Fruit fly (Drosophila melanogaster) whole organism, embryonic: ENCODE results near the gene Mlc1.
A peak's percentile ranks its signal among the peaks of the same experiment; 100 is the strongest.

Experiments
- Bgb ChIP-seq: fragments of 200-800 bp; sonication (Bioruptor generic); IDR thresholded peaks from 2 replicates; pipeline ENCODE4 v1.3.6; 2022; ENCODE audit warnings: missing biosample characterization, missing genetic modification characterization; ENCODE audit not compliant: partially characterized antibody
- CG10979 ChIP-seq: fragments of 200-800 bp; sonication (Bioruptor generic); optimal IDR thresholded peaks from 2 replicates; lab custom pipeline; 2018; ENCODE audit warnings: missing biosample characterization, mild to moderate bottlenecking, missing genetic modification characterization, moderate library complexity
- CG12769 ChIP-seq: fragments of 200-800 bp; sonication (Bioruptor generic); optimal IDR thresholded peaks from 2 replicates; lab custom pipeline; 2019; ENCODE audit warnings: missing biosample characterization, mild to moderate bottlenecking, missing genetic modification characterization, moderate library complexity
- CG15696 ChIP-seq: fragments of 200-800 bp; sonication (Bioruptor generic); optimal IDR thresholded peaks from 2 replicates; lab custom pipeline; 2019; ENCODE audit warnings: missing biosample characterization, mild to moderate bottlenecking, missing genetic modification characterization, moderate library complexity
- CG1603 ChIP-seq: fragments of 200-800 bp; sonication (Bioruptor generic); optimal IDR thresholded peaks from 2 replicates; lab custom pipeline; 2019; ENCODE audit warnings: missing biosample characterization, mild to moderate bottlenecking, missing genetic modification characterization, moderate library complexity
- CG16779 ChIP-seq: fragments of 200-800 bp; sonication (Bioruptor generic); IDR thresholded peaks from 2 replicates; pipeline ENCODE4 v1.3.6; 2022; ENCODE audit warnings: missing biosample characterization, missing genetic modification characterization
- CG18011 ChIP-seq: fragments of 200-800 bp; sonication (Bioruptor generic); optimal IDR thresholded peaks from 2 replicates; lab custom pipeline; 2017; ENCODE audit warnings: missing biosample characterization, missing genetic modification characterization, mild to moderate bottlenecking, moderate library complexity, missing genotype
- CG31365 ChIP-seq: fragments of 200-800 bp; sonication (Bioruptor generic); optimal IDR thresholded peaks from 2 replicates; lab custom pipeline; 2018; ENCODE audit warnings: missing biosample characterization, mild to moderate bottlenecking, missing genetic modification characterization
- CG34422 ChIP-seq: fragments of 200-800 bp; sonication (Bioruptor generic); IDR thresholded peaks from 3 replicates; pipeline ENCODE4 v1.3.6; 2022; ENCODE audit warnings: missing biosample characterization, missing genetic modification characterization
- CG42726 ChIP-seq: fragments of 200-800 bp; sonication (Bioruptor generic); IDR thresholded peaks from 2 replicates; pipeline ENCODE4 v1.3.6; 2022; ENCODE audit warnings: missing biosample characterization, missing genetic modification characterization; ENCODE audit not compliant: partially characterized antibody
- CG4360 ChIP-seq: fragments of 200-800 bp; sonication (Bioruptor generic); IDR thresholded peaks from 2 replicates; pipeline ENCODE4 v1.3.6; 2022; ENCODE audit warnings: missing biosample characterization, missing genetic modification characterization
- CG4854 ChIP-seq: fragments of 200-800 bp; sonication (Bioruptor generic); optimal IDR thresholded peaks from 2 replicates; lab custom pipeline; 2016; ENCODE audit warnings: missing biosample characterization, missing genetic modification characterization, inconsistent platforms
- CG6272 ChIP-seq: fragments of 200-800 bp; sonication (Bioruptor generic); IDR thresholded peaks from 2 replicates; pipeline ENCODE4 v1.3.6; 2022; ENCODE audit warnings: missing biosample characterization, missing genetic modification characterization
- CG6791 ChIP-seq: fragments of 200-800 bp; sonication (Bioruptor generic); IDR thresholded peaks from 3 replicates; pipeline ENCODE4 v1.3.6; 2022; ENCODE audit warnings: missing biosample characterization, missing genetic modification characterization; ENCODE audit not compliant: partially characterized antibody
- CG7271 ChIP-seq: fragments of 200-800 bp; sonication (Bioruptor generic); optimal IDR thresholded peaks from 2 replicates; lab custom pipeline; 2018; ENCODE audit warnings: missing biosample characterization, mild to moderate bottlenecking, missing genetic modification characterization, moderate library complexity
- CG8290 ChIP-seq, 3 experiments: fragments of 200-800 bp; sonication (Bioruptor generic); optimal IDR thresholded peaks; 2 replicates each; lab custom pipeline; 2016 to 2019; ENCODE audit warnings: missing biosample characterization in 3 of 3, missing genetic modification characterization in 3 of 3, mild to moderate bottlenecking in 2 of 3, moderate library complexity in 1 of 3
- Deaf1 ChIP-seq: fragments of 200-800 bp; optimal IDR thresholded peaks from 3 replicates; lab custom pipeline; 2019; ENCODE audit warnings: missing biosample characterization, mild to moderate bottlenecking, missing genetic modification characterization, moderate library complexity
- HLH3B ChIP-seq: fragments of 200-800 bp; sonication (Bioruptor generic); IDR thresholded peaks from 2 replicates; pipeline ENCODE4 v1.3.6; 2022; ENCODE audit warnings: missing biosample characterization, missing genetic modification characterization
- HLH4C ChIP-seq: fragments of 200-800 bp; sonication (Bioruptor generic); IDR thresholded peaks from 3 replicates; pipeline ENCODE4 v1.3.6; 2022; ENCODE audit warnings: missing biosample characterization, missing genetic modification characterization; ENCODE audit not compliant: partially characterized antibody
- HLHmδ ChIP-seq: fragments of 200-800 bp; sonication (Bioruptor generic); optimal IDR thresholded peaks from 2 replicates; lab custom pipeline; 2018; ENCODE audit warnings: missing biosample characterization, mild to moderate bottlenecking, missing genetic modification characterization, moderate library complexity
- Hr78 ChIP-seq, 2 experiments: fragments of 200-800 bp in 1 of 2; fragments of >200 bp in 1 of 2; sonication (Bioruptor generic) in 1 of 2; optimal IDR thresholded peaks; 2 replicates each; lab custom pipeline; 2017 to 2019; ENCODE audit warnings: missing biosample characterization in 2 of 2, missing genetic modification characterization in 2 of 2, mild to moderate bottlenecking in 1 of 2, moderate library complexity in 1 of 2
- Jarid2 ChIP-seq: fragments of 200-800 bp; sonication (Bioruptor generic); optimal IDR thresholded peaks from 3 replicates; lab custom pipeline; 2017; ENCODE audit warnings: mild to moderate bottlenecking, missing biosample characterization, missing genetic modification reagents, missing genetic modification characterization
- MESR4 ChIP-seq: fragments of 200-800 bp; sonication (Bioruptor generic); optimal IDR thresholded peaks from 2 replicates; lab custom pipeline; 2018; ENCODE audit warnings: missing biosample characterization, mild to moderate bottlenecking, missing genetic modification characterization, moderate library complexity
- Med ChIP-seq: fragments of 200-800 bp; sonication (Bioruptor generic); peaks from one replicate; lab custom pipeline; 2016; ENCODE audit warnings: missing biosample characterization, missing genetic modification characterization, mild to moderate bottlenecking, inconsistent platforms, moderate library complexity
- Myb ChIP-seq: fragments of 200-800 bp; sonication (Bioruptor generic); optimal IDR thresholded peaks from 2 replicates; lab custom pipeline; 2016; ENCODE audit warnings: missing biosample characterization, missing genetic modification characterization
- Oaz ChIP-seq: fragments of 200-800 bp; sonication (Bioruptor generic); IDR thresholded peaks from 2 replicates; pipeline ENCODE4 v1.3.6; 2022; ENCODE audit warnings: missing biosample characterization, missing genetic modification characterization
- Oli ChIP-seq: fragments of 200-800 bp; sonication (Bioruptor generic); optimal IDR thresholded peaks from 2 replicates; lab custom pipeline; 2018; ENCODE audit warnings: missing biosample characterization, mild to moderate bottlenecking, missing genetic modification characterization, moderate library complexity
- Trl ChIP-seq, 3 experiments: fragments of >200 bp in 2 of 3; fragments of 200-800 bp in 1 of 3; sonication (Bioruptor generic) in 1 of 3; optimal IDR thresholded peaks; 2 replicates in 1 of 3; 3 replicates in 2 of 3; lab custom pipeline; 2016 to 2017; ENCODE audit warnings: missing biosample characterization in 1 of 3, missing genetic modification characterization in 1 of 3
- abd-A ChIP-seq: fragments of 200-800 bp; sonication (Bioruptor generic); optimal IDR thresholded peaks from 3 replicates; lab custom pipeline; 2019; ENCODE audit warnings: missing biosample characterization, mild to moderate bottlenecking, missing genetic modification characterization, moderate library complexity
- amos ChIP-seq: fragments of 200-800 bp; sonication (Bioruptor generic); IDR thresholded peaks from 2 replicates; pipeline ENCODE4 v1.3.6; 2022; ENCODE audit warnings: missing biosample characterization, missing genetic modification characterization; ENCODE audit not compliant: partially characterized antibody
- bab2 ChIP-seq: fragments of 200-800 bp; sonication (Bioruptor generic); optimal IDR thresholded peaks from 2 replicates; lab custom pipeline; 2016; ENCODE audit warnings: missing biosample characterization, missing genetic modification characterization
- chinmo ChIP-seq: fragments of 200-800 bp; sonication (Bioruptor generic); IDR thresholded peaks from 4 replicates; pipeline ENCODE4 v1.3.6; 2022; ENCODE audit warnings: missing biosample characterization, missing genetic modification characterization; ENCODE audit not compliant: partially characterized antibody
- crol ChIP-seq: fragments of 200-800 bp; sonication (Bioruptor generic); IDR thresholded peaks from 2 replicates; pipeline ENCODE4 v1.3.6; 2022; ENCODE audit warnings: missing biosample characterization, missing genetic modification characterization
- dm ChIP-seq: fragments of 200-800 bp; sonication (Bioruptor generic); optimal IDR thresholded peaks from 3 replicates; lab custom pipeline; 2016; ENCODE audit warnings: missing biosample characterization, missing genetic modification characterization
- ewg ChIP-seq: fragments of 200-800 bp; sonication (Bioruptor generic); optimal IDR thresholded peaks from 3 replicates; lab custom pipeline; 2017; ENCODE audit warnings: mild to moderate bottlenecking, missing biosample characterization, missing genetic modification reagents, missing genetic modification characterization
- nerfin-1 ChIP-seq: fragments of 200-800 bp; sonication (Bioruptor generic); optimal IDR thresholded peaks from 3 replicates; lab custom pipeline; 2019; ENCODE audit warnings: missing biosample characterization, mild to moderate bottlenecking, missing genetic modification characterization, moderate library complexity
- onecut ChIP-seq: fragments of 200-800 bp; sonication (Bioruptor generic); IDR thresholded peaks from 2 replicates; pipeline ENCODE4 v1.3.6; 2022; ENCODE audit warnings: missing biosample characterization, missing genetic modification characterization
- otp ChIP-seq: fragments of 200-800 bp; sonication (Bioruptor generic); IDR thresholded peaks from 3 replicates; pipeline ENCODE4, ENCODE4 v1.3.6; 2022; ENCODE audit warnings: missing biosample characterization, missing genetic modification characterization
- pum ChIP-seq: fragments of 200-800 bp; sonication (Bioruptor generic); optimal IDR thresholded peaks from 2 replicates; lab custom pipeline; 2016; ENCODE audit warnings: missing biosample characterization, missing genetic modification characterization
- ranshi ChIP-seq: fragments of 200-800 bp; sonication (Bioruptor generic); IDR thresholded peaks from 2 replicates; pipeline ENCODE4 v1.3.6; 2022; ENCODE audit warnings: missing biosample characterization, missing genetic modification characterization
- sd ChIP-seq: fragments of 200-800 bp; sonication (Bioruptor generic); optimal IDR thresholded peaks from 3 replicates; lab custom pipeline; 2018; ENCODE audit warnings: missing biosample characterization, mild to moderate bottlenecking, missing genetic modification characterization, moderate library complexity
- slp2 ChIP-seq: fragments of 200-800 bp; sonication (Bioruptor generic); optimal IDR thresholded peaks from 2 replicates; lab custom pipeline; 2016; ENCODE audit warnings: missing biosample characterization, missing genetic modification characterization
- so ChIP-seq: fragments of 200-800 bp; sonication (Bioruptor generic); IDR thresholded peaks from 3 replicates; pipeline ENCODE4 v1.3.6; 2022; ENCODE audit warnings: missing biosample characterization, missing genetic modification characterization
- sr ChIP-seq: fragments of 200-800 bp; sonication (Bioruptor generic); IDR thresholded peaks from 3 replicates; pipeline ENCODE4 v1.3.6; 2022; ENCODE audit warnings: missing biosample characterization, missing genetic modification characterization
- stc ChIP-seq: fragments of 200-800 bp; sonication (Bioruptor generic); IDR thresholded peaks from 2 replicates; pipeline ENCODE4 v1.3.6; 2022; ENCODE audit warnings: missing biosample characterization, missing genetic modification characterization
- usp ChIP-seq: fragments of >200 bp; optimal IDR thresholded peaks from 2 replicates; lab custom pipeline; 2017; ENCODE audit warnings: missing biosample characterization, missing genetic modification characterization
- zfh1 ChIP-seq: fragments of 200-800 bp; sonication (Bioruptor generic); IDR thresholded peaks from 3 replicates; pipeline ENCODE4 v1.3.6; 2022; ENCODE audit warnings: missing biosample characterization, missing genetic modification characterization

The Mlc1 gene

dm6 chr3R:27608000-27608399 is 52.0 kb downstream of the Mlc1 start:
- no peak for TF ChIP-seq slp2 (GFP tag; lab: Kevin White, UChicago)
- TF ChIP-seq usp (GFP tag; lab: Kevin White, UChicago) = no peak
- TF ChIP-seq CG4854 = no peak
- no peak for TF ChIP-seq bab2 (GFP tag; lab: Kevin White, UChicago)
- peak; percentile 45; the same call in 1 of the 4 replicates for TF ChIP-seq chinmo (GFP tag; lab: Robert Waterston, UW)
- no peak for TF ChIP-seq CG7271
- no peak for TF ChIP-seq CG15696 (tag; lab: Kevin White, UChicago)
- TF ChIP-seq Hr78 (GFP tag; optimal IDR thresholded peaks at IDR 0.05; lab: Kevin White, UChicago) = no peak
- TF ChIP-seq Trl (optimal IDR thresholded peaks at IDR 0.05; lab: Kevin White, UChicago) = peak in 1 of 2 experiments; percentile 0
- no peak for TF ChIP-seq Trl (GFP tag; optimal IDR thresholded peaks at IDR 0.05; lab: Kevin White, UChicago)
- TF ChIP-seq HLH3B (GFP tag; lab: Robert Waterston, UW) = 0 out of 2 replicates have a peak, but pooled peaks have one; percentile 6
- TF ChIP-seq CG6272 (GFP tag; lab: Robert Waterston, UW) = peak; percentile 22; the same call in 1 of the 2 replicates
- no peak for TF ChIP-seq pum (GFP tag; lab: Kevin White, UChicago)
- peak; percentile 94 for TF ChIP-seq onecut
- TF ChIP-seq abd-A (tag; lab: Kevin White, UChicago) = peak; percentile 49
- 0 out of 2 replicates have a peak, but pooled peaks have one; percentile 26 for TF ChIP-seq Bgb (GFP tag; lab: Robert Waterston, UW)
- 0 out of 3 replicates have a peak, but pooled peaks have one; percentile 12 for TF ChIP-seq zfh1 (GFP tag; lab: Robert Waterston, UW)
- TF ChIP-seq ewg (GFP tag; lab: Kevin White, UChicago) = peak; percentile 96
- TF ChIP-seq CG4360 = no peak
- peak; percentile 70 for TF ChIP-seq CG16779 (GFP tag; lab: Robert Waterston, UW)
- peak; percentile 70 for TF ChIP-seq Jarid2 (GFP tag; lab: Kevin White, UChicago)
- TF ChIP-seq ranshi (GFP tag; lab: Robert Waterston, UW) = peak; percentile 8; the same call in 1 of the 2 replicates
- 0 out of 3 replicates have a peak, but pooled peaks have one; percentile 17 for TF ChIP-seq sr (GFP tag; lab: Robert Waterston, UW)
- TF ChIP-seq dm = peak; percentile 7
- TF ChIP-seq MESR4 (GFP tag; lab: Kevin White, UChicago) = peak; percentile 17
- peak; percentile 87 for TF ChIP-seq Med (GFP tag; lab: Kevin White, UChicago)
- peak; percentile 21; the same call in 1 of the 3 replicates for TF ChIP-seq so (GFP tag; lab: Robert Waterston, UW)
- peak; percentile 41; the same call in 1 of the 3 replicates for TF ChIP-seq CG34422 (GFP tag; lab: Robert Waterston, UW)
- peak; percentile 7 for TF ChIP-seq CG1603
- TF ChIP-seq otp = 0 out of 3 replicates have a peak, but pooled peaks have one; percentile 15
- peak; percentile 52; the same call in 1 of the 2 replicates for TF ChIP-seq CG42726 (GFP tag; lab: Robert Waterston, UW)
- no peak for TF ChIP-seq CG8290 (GFP tag; optimal IDR thresholded peaks at IDR 0.05; lab: Kevin White, UChicago)
- TF ChIP-seq CG8290 (tag; optimal IDR thresholded peaks at IDR 0.05; lab: Kevin White, UChicago) = peak in 1 of 2 experiments; percentile 46
- no peak for TF ChIP-seq Oaz (GFP tag; lab: Robert Waterston, UW)
- TF ChIP-seq nerfin-1 (tag; lab: Kevin White, UChicago) = peak; percentile 98
- peak; percentile 66 for TF ChIP-seq CG12769 (tag; lab: Kevin White, UChicago)
- peak; percentile 91 for TF ChIP-seq crol
- TF ChIP-seq HLHmδ (GFP tag; lab: Kevin White, UChicago) = peak; percentile 25
- TF ChIP-seq CG31365 = peak; percentile 70
- peak; percentile 61 for TF ChIP-seq sd
- no peak for TF ChIP-seq Myb (GFP tag; lab: Kevin White, UChicago)
- TF ChIP-seq HLH4C = peak; percentile 35; the same call in 1 of the 3 replicates
- no peak for TF ChIP-seq Oli (tag; lab: Kevin White, UChicago)
- TF ChIP-seq CG6791 (GFP tag; lab: Robert Waterston, UW) = peak; percentile 35; the same call in 1 of the 3 replicates
- no peak for TF ChIP-seq CG10979 (tag; lab: Kevin White, UChicago)
- no peak for TF ChIP-seq CG18011 (GFP tag; lab: Kevin White, UChicago)
- TF ChIP-seq amos (GFP tag; lab: Robert Waterston, UW) = peak; percentile 40; the same call in 1 of the 2 replicates
- 0 out of 2 replicates have a peak, but pooled peaks have one; percentile 7 for TF ChIP-seq stc (GFP tag; lab: Robert Waterston, UW)
- TF ChIP-seq Deaf1 (tag; lab: Kevin White, UChicago) = peak; percentile 92
